Worm (Caenorhabditis elegans) whole organism, late embryonic: Measurements from ENCODE around the gene F56D2.8.

Experiments
- ama-1 ChIP-seq: fragments of 150-350 bp; optimal IDR thresholded peaks from 2 replicates; lab custom pipeline; 2014
- ceh-9 ChIP-seq: sonication (generic microtip); optimal IDR thresholded peaks from 2 replicates; lab custom pipeline; 2016; ENCODE audit warnings: mild to moderate bottlenecking, missing genetic modification characterization, inconsistent platforms, missing compliant biosample characterization
- elt-2 ChIP-seq: sonication (generic microtip); optimal IDR thresholded peaks from 2 replicates; lab custom pipeline; 2016; ENCODE audit warnings: missing genetic modification reagents, missing genetic modification characterization, missing compliant biosample characterization
- ets-4 ChIP-seq: sonication (generic microtip); optimal IDR thresholded peaks from 2 replicates; lab custom pipeline; 2016; ENCODE audit warnings: missing genetic modification characterization, missing compliant biosample characterization
- nfya-1 ChIP-seq: sonication (generic microtip); optimal IDR thresholded peaks from 2 replicates; lab custom pipeline; 2017; ENCODE audit warnings: missing genetic modification characterization, mild to moderate bottlenecking, missing compliant biosample characterization, antibody characterized with exemption, moderate library complexity
- nhr-11 ChIP-seq: fragments of 150-350 bp; optimal IDR thresholded peaks from 2 replicates; lab custom pipeline; 2014; ENCODE audit warnings: missing biosample characterization, missing genetic modification characterization
- pax-1 ChIP-seq: fragments of 150-350 bp; optimal IDR thresholded peaks from 2 replicates; lab custom pipeline; 2014; ENCODE audit warnings: missing biosample characterization, missing genetic modification characterization
- pha-4 ChIP-seq: fragments of 150-350 bp; optimal IDR thresholded peaks from 2 replicates; lab custom pipeline; 2018; ENCODE audit warnings: missing biosample characterization, missing genetic modification reagents, missing genetic modification characterization
- pros-1 ChIP-seq: fragments of 150-350 bp; optimal IDR thresholded peaks from 2 replicates; lab custom pipeline; 2014; ENCODE audit warnings: missing biosample characterization, missing genetic modification reagents, missing genetic modification characterization
- rnt-1 ChIP-seq: sonication (generic microtip); optimal IDR thresholded peaks from 2 replicates; lab custom pipeline; 2016; ENCODE audit warnings: missing genetic modification characterization, missing compliant biosample characterization
- tbx-7 ChIP-seq: sonication (generic microtip); optimal IDR thresholded peaks from 2 replicates; lab custom pipeline; 2016; ENCODE audit warnings: missing genotype, missing genetic modification characterization, missing compliant biosample characterization
- ttx-3 ChIP-seq: sonication (generic microtip); optimal IDR thresholded peaks from 2 replicates; lab custom pipeline; 2016; ENCODE audit warnings: missing genetic modification reagents, missing genetic modification characterization, missing compliant biosample characterization
- unc-86 ChIP-seq: sonication (generic microtip); optimal IDR thresholded peaks from 2 replicates; lab custom pipeline; 2016; ENCODE audit warnings: missing genetic modification characterization, missing compliant biosample characterization

DNA sequence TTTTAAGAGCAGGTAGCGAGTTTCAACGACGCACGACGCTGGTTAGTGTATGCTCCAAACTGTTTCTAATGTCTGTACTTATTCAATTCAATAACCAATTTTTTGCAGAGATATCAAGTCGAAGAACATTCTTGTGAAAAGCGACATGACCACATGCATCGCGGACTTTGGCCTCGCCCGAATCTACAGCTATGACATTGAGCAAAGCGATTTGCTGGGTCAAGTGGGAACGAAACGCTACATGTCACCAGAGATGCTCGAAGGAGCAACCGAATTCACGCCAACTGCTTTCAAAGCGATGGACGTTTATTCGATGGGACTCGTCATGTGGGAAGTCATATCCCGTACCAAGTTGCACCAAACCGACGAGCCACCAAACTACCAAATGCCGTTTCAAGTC, 47.7 kb upstream of the F56D2.8 start:
- TF ChIP-seq pros-1 (tag; lab: Kevin White, UChicago), result no peak
- no peak for TF ChIP-seq pha-4 (tag; lab: Kevin White, UChicago)
- TF ChIP-seq nfya-1, result no peak
- TF ChIP-seq ets-4 (tag; lab: Kevin White, UChicago), result no peak
- TF ChIP-seq ceh-9 (tag; lab: Kevin White, UChicago), result no peak
- TF ChIP-seq ttx-3 (tag; lab: Kevin White, UChicago), result no peak
- TF ChIP-seq unc-86, result no peak
- TF ChIP-seq nhr-11, result no peak
- TF ChIP-seq elt-2 (tag; lab: Kevin White, UChicago), result no peak
- TF ChIP-seq pax-1 (tag; lab: Kevin White, UChicago), result no peak
- TF ChIP-seq tbx-7, result no peak
- TF ChIP-seq rnt-1 (tag; lab: Kevin White, UChicago), result no peak
- TF ChIP-seq ama-1 (lab: Kevin White, UChicago), result no peak
